Worm (Caenorhabditis elegans): ENCODE measurements around the gene B0336.7.
A peak's percentile ranks its signal among the peaks of the same experiment; 100 is the strongest.

Gene B0336.7

DNA sequence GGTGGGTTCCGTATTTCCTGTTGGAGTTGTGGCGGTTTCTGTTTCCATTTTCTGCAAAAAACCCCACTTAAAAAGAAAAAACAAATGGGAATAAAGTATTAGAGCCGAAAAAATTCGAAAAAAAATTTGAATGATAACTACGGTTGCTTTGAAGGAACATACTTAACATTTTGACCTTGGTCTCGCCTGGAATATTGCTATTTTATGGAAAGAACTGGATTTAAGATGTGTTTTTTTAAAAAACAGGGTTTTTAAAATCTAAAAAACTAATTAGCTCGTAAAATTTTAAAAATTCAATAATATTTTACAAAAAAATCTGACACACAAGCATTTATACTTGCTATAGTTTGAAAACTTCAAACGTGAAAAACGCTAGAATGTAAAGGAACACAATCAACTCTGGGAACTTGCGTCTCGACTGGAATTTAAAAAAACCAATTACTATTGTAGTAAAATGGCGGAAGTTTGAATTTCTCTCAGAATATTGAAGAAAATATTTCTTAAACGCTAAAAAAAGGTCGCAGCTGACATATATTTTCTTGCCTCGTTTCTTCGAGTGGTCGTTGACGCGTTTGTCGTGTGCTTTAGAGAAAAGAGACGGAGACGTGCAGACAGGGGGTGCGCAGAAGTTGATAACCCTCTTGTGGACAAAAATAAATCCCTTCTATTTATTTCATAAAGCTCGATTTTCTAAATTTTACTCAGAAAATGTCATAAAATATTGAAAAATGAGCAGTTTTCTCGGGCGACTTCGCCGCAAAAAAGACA is 981 bp upstream of the B0336.7 start, which contains the start of the genes lgg-3 and rgs-5 (continued):
- TF ChIP-seq daf-16 (GFP tag; optimal IDR thresholded peaks at IDR 0.05) (no peak), daf-16 (tag; optimal IDR thresholded peaks at IDR 0.05) (peak; percentile 8), hlh-30 (tag; optimal IDR thresholded peaks at IDR 0.05; ENCODE audit: insufficient read depth) (peak; percentile 44)

DNA sequence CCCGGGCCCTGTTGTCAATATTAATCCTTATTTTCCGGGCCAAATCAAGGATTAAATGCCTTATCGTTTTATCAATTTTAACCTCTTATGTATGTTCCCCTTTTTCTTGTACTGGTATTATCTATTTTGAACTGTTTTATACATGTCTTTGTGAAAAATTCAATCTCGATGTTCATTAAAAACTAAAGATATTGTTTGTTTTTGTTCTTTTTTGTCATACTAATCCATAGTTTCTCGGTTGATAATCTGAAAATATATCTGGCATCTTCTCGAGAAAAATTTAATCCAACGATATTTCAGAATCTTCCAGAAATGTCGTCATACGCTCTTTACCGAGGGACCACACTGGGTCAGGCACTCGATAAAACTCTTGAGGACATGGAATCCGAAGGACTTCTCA is 3.4 kb downstream of the B0336.7 start, which contains the start of gene B0336.13:
Gene B0336.13, plus strand, starts transcription at position 301 of the 400 bp plus-strand sequence.
- TF ChIP-seq T20F7.1 (GFP tag; optimal IDR thresholded peaks at IDR 0.05) (no peak), nhr-28 (tag; optimal IDR thresholded peaks at IDR 0.05) (no peak), mdl-1 (tag; optimal IDR thresholded peaks at IDR 0.05) (no peak), F37D6.2 (tag; optimal IDR thresholded peaks at IDR 0.05) (no peak), ztf-11 (tag; optimal IDR thresholded peaks at IDR 0.05) (no peak), egl-27 (tag; optimal IDR thresholded peaks at IDR 0.05) (no peak), tra-1 (GFP tag; IDR thresholded peaks at IDR 0.05) (no peak), mxl-2 (GFP tag; conservative IDR thresholded peaks at IDR 0.05) (no peak), ceh-32 (tag; optimal IDR thresholded peaks at IDR 0.05; ENCODE audit: poor library complexity) (no peak), ceh-20 (GFP tag; IDR thresholded peaks at IDR 0.05) (no peak), zag-1 (tag; optimal IDR thresholded peaks at IDR 0.05) (no peak), dmd-8 (GFP tag; IDR thresholded peaks at IDR 0.05) (no peak), ztf-7 (tag; optimal IDR thresholded peaks at IDR 0.05) (no peak), nhr-76 (tag; optimal IDR thresholded peaks at IDR 0.05) (no peak), hlh-11 (tag; optimal IDR thresholded peaks at IDR 0.05) (no peak)

DNA sequence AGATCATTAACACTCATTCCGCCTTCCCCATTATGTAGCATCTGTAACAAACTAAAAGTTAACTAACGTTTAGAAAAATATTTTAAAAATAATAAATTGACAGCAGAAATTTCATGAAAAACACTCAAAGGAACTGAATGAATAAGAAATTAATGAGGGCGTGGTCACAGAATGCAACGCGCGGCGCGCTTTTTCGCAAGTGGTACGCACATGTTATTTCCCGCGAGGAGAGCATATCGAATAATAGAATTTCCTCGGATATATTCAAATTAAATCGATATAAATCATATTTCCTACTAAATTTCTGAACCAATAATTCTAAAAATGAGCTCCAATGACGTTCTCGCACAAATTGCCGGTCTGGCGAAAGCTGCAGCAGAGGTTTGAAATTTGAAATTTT is 4.5 kb downstream of the B0336.7 start, which contains the start of the genes abi-1 and arle-14:
Gene abi-1, minus strand, starts transcription at position 51 of the 400 bp plus-strand sequence.
Gene arle-14, plus strand, starts transcription at position 217 of the 400 bp plus-strand sequence.
- no peak for TF ChIP-seq set-16 (GFP tag; IDR thresholded peaks at IDR 0.05)
- no peak for TF ChIP-seq ces-1 (GFP tag; optimal IDR thresholded peaks at IDR 0.05)
- TF ChIP-seq mes-2 (tag; optimal IDR thresholded peaks at IDR 0.05; ENCODE audit: poor library complexity, severe bottlenecking): peak; percentile 71
- 0 out of 2 replicates have a peak, but pooled peaks have one; percentile 25 for TF ChIP-seq lin-38 (GFP tag; IDR thresholded peaks at IDR 0.05)
- no peak for TF ChIP-seq snpc-4 (tag; optimal IDR thresholded peaks at IDR 0.05)
- TF ChIP-seq rbr-2 (tag; optimal IDR thresholded peaks at IDR 0.05): peak; percentile 13
- no peak for TF ChIP-seq daf-16 (GFP tag; optimal IDR thresholded peaks at IDR 0.05)
- peak; percentile 12 for TF ChIP-seq daf-16 (tag; optimal IDR thresholded peaks at IDR 0.05)
- no peak for TF ChIP-seq unc-39 (tag; optimal IDR thresholded peaks at IDR 0.05)
- no peak for TF ChIP-seq Y5F2A.4 (GFP tag; optimal IDR thresholded peaks at IDR 0.05)
- peak; percentile 9 for TF ChIP-seq dpl-1 (GFP tag; optimal IDR thresholded peaks at IDR 0.05)
- no peak for TF ChIP-seq mdl-1 (tag; optimal IDR thresholded peaks at IDR 0.05)
- TF ChIP-seq duxl-1 (tag; optimal IDR thresholded peaks at IDR 0.05; ENCODE audit: poor library complexity): no peak
- peak; percentile 12 for TF ChIP-seq nhr-6 (tag; optimal IDR thresholded peaks at IDR 0.05)
- peak; percentile 17 for TF ChIP-seq hlh-30 (tag; optimal IDR thresholded peaks at IDR 0.05; ENCODE audit: insufficient read depth)
- no peak for TF ChIP-seq attf-4 (tag; optimal IDR thresholded peaks at IDR 0.05)
- TF ChIP-seq Y48G9A.11 (GFP tag; IDR thresholded peaks at IDR 0.05): no peak
- TF ChIP-seq nhr-77 (tag; optimal IDR thresholded peaks at IDR 0.05): no peak
- no peak for TF ChIP-seq ZK546.5 (tag; optimal IDR thresholded peaks at IDR 0.05)

DNA sequence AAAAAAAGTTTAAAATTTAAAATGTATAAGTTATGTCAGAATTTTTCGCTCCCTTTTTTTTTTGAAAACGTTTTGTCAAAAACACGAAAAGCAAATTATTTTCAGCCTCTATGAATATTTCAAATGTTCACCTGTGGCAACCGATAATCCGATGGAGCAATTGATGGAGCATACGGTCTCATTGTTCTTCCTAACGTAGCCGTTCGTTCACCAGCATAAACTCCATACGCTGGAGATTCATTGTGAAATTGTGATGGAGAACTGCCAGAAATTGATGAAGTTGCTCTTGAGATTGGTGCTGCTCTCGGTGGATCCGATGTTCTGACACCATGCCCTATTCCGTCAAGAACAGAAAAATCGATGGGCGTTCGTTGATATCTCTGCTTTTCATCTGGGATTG is 5.3 kb downstream of the B0336.7 start:
- TF ChIP-seq unc-62 (GFP tag; optimal IDR thresholded peaks at IDR 0.05 in 1 of 2): peak in 1 of 2 experiments; percentile 92
- TF ChIP-seq unc-62 (tag; optimal IDR thresholded peaks at IDR 0.05): no peak
- no peak for TF ChIP-seq T20F7.1 (GFP tag; optimal IDR thresholded peaks at IDR 0.05)
- TF ChIP-seq T26A8.4 (GFP tag; IDR thresholded peaks at IDR 0.05): no peak
- TF ChIP-seq nhr-76 (tag; optimal IDR thresholded peaks at IDR 0.05): no peak
- no peak for TF ChIP-seq zfp-3 (GFP tag; conservative IDR thresholded peaks at IDR 0.05)
- TF ChIP-seq F10B5.3 (tag; optimal IDR thresholded peaks at IDR 0.05): no peak
- TF ChIP-seq F37D6.2 (tag; optimal IDR thresholded peaks at IDR 0.05): no peak
- no peak for TF ChIP-seq nhr-6 (tag; optimal IDR thresholded peaks at IDR 0.05)
- no peak for TF ChIP-seq spr-3 (GFP tag; optimal IDR thresholded peaks at IDR 0.05)
- TF ChIP-seq ctbp-1 (GFP tag; IDR thresholded peaks at IDR 0.05): no peak
- TF ChIP-seq zag-1 (tag; optimal IDR thresholded peaks at IDR 0.05): no peak
- 0 out of 2 replicates have a peak, but pooled peaks have one; percentile 21 for TF ChIP-seq F44E2.7 (GFP tag; IDR thresholded peaks at IDR 0.05)

All from whole organism, L4 larva.